Worm (Caenorhabditis elegans) whole organism, L4 larva: ENCODE data around the gene F58F12.2.

Experiments
- D1046.2 ChIP-seq: fragments of 200-800 bp; sonication (Bioruptor generic); IDR thresholded peaks from 2 replicates; pipeline ENCODE4 v1.3.6; 2022; ENCODE audit warnings: missing genetic modification characterization, missing compliant biosample characterization
- F10B5.3 ChIP-seq: sonication (generic microtip); optimal IDR thresholded peaks from 2 replicates; lab custom pipeline; 2016; ENCODE audit warnings: mild to moderate bottlenecking, missing genetic modification characterization, missing compliant biosample characterization
- F26F4.8 ChIP-seq: fragments of 200-800 bp; sonication (Bioruptor generic); conservative IDR thresholded peaks from 2 replicates; pipeline ENCODE4 v1.3.6; 2022; ENCODE audit warnings: missing genetic modification characterization, missing compliant biosample characterization
- F37D6.2 ChIP-seq: sonication (generic microtip); optimal IDR thresholded peaks from 2 replicates; lab custom pipeline; 2016; ENCODE audit warnings: mild to moderate bottlenecking, missing genetic modification characterization, missing compliant biosample characterization
- F49E8.2 ChIP-seq: sonication (generic microtip); optimal IDR thresholded peaks from 2 replicates; lab custom pipeline; 2016; ENCODE audit warnings: missing compliant biosample characterization, mild to moderate bottlenecking, missing genetic modification characterization, borderline replicate concordance
- Y105C5A.15 ChIP-seq: fragments of 200-800 bp; sonication (Bioruptor generic); IDR thresholded peaks from 2 replicates; pipeline ENCODE4 v1.3.6; 2022; ENCODE audit warnings: missing genetic modification characterization, missing compliant biosample characterization
- Y48G9A.11 ChIP-seq: fragments of 200-800 bp; sonication (Bioruptor generic); IDR thresholded peaks from 2 replicates; pipeline ENCODE4 v1.3.6; 2022; ENCODE audit warnings: missing genetic modification reagents, missing genetic modification characterization, missing compliant biosample characterization
- Y5F2A.4 ChIP-seq: fragments of 200-800 bp; sonication (Bioruptor generic); optimal IDR thresholded peaks from 2 replicates; lab custom pipeline; 2018; ENCODE audit warnings: mild to moderate bottlenecking, missing genetic modification characterization, missing compliant biosample characterization
- ZK337.2 ChIP-seq: fragments of 200-800 bp; sonication (Bioruptor generic); IDR thresholded peaks from 2 replicates; pipeline ENCODE4 v1.3.6; 2022; ENCODE audit warnings: missing genetic modification reagents, missing genetic modification characterization, missing compliant biosample characterization
- attf-4 ChIP-seq: sonication (generic microtip); optimal IDR thresholded peaks from 3 replicates; lab custom pipeline; 2017; ENCODE audit warnings: missing biosample characterization, missing genetic modification characterization
- ceh-20 ChIP-seq: fragments of 200-800 bp; sonication (Bioruptor generic); IDR thresholded peaks from 2 replicates; pipeline ENCODE4 v1.3.6; 2022; ENCODE audit warnings: missing genetic modification reagents, missing genetic modification characterization, missing compliant biosample characterization
- ceh-44 ChIP-seq: fragments of 200-800 bp; sonication (Bioruptor generic); IDR thresholded peaks from 2 replicates; pipeline ENCODE4 v1.3.6; 2022; ENCODE audit warnings: missing genetic modification reagents, missing genetic modification characterization, missing compliant biosample characterization
- ceh-82 ChIP-seq: sonication (generic microtip); optimal IDR thresholded peaks from 2 replicates; lab custom pipeline; 2017; ENCODE audit warnings: missing biosample characterization, missing genetic modification characterization
- cey-2 ChIP-seq: sonication (generic microtip); optimal IDR thresholded peaks from 3 replicates; lab custom pipeline; 2017; ENCODE audit warnings: missing genetic modification characterization, mild to moderate bottlenecking, missing compliant biosample characterization, antibody characterized with exemption, borderline replicate concordance; ENCODE audit not compliant: insufficient read depth
- daf-16 ChIP-seq, 3 experiments: sonication (generic microtip); optimal IDR thresholded peaks; 2 replicates each; lab custom pipeline; 2016 to 2017; ENCODE audit warnings: missing genetic modification characterization in 3 of 3, missing genetic modification reagents in 3 of 3, mild to moderate bottlenecking in 2 of 3, missing compliant biosample characterization in 2 of 3, missing biosample characterization in 1 of 3, moderate library complexity in 1 of 3
- daf-19 ChIP-seq: fragments of 200-800 bp; sonication (Bioruptor generic); conservative IDR thresholded peaks from 2 replicates; pipeline ENCODE4 v1.3.6; 2022; ENCODE audit warnings: missing genetic modification characterization, missing compliant biosample characterization
- daf-8 ChIP-seq: fragments of 200-800 bp; sonication (Bioruptor generic); IDR thresholded peaks from 2 replicates; pipeline ENCODE4 v1.3.6; 2022; ENCODE audit warnings: missing genetic modification characterization, missing compliant biosample characterization
- dmd-8 ChIP-seq: fragments of 200-800 bp; sonication (Bioruptor generic); IDR thresholded peaks from 2 replicates; pipeline ENCODE4 v1.3.6; 2022; ENCODE audit warnings: missing genetic modification characterization, missing compliant biosample characterization
- dpl-1 ChIP-seq: fragments of 150-350 bp; optimal IDR thresholded peaks from 2 replicates; lab custom pipeline; 2014; ENCODE audit warnings: missing biosample characterization, missing genetic modification reagents, missing genetic modification characterization
- dve-1 ChIP-seq: sonication (generic microtip); optimal IDR thresholded peaks from 2 replicates; lab custom pipeline; 2017; ENCODE audit warnings: antibody characterized with exemption, mild to moderate bottlenecking, missing genetic modification characterization, missing compliant biosample characterization; ENCODE audit not compliant: insufficient read depth
- egl-43 ChIP-seq: fragments of 200-800 bp; sonication (Bioruptor generic); IDR thresholded peaks from 2 replicates; pipeline ENCODE4 v1.3.6; 2022; ENCODE audit warnings: missing genetic modification reagents, missing genetic modification characterization, missing compliant biosample characterization
- hif-1 ChIP-seq, 2 experiments: sonication (generic microtip); optimal IDR thresholded peaks; 2 replicates each; lab custom pipeline; 2016 to 2017; ENCODE audit warnings: missing compliant biosample characterization in 2 of 2, missing genetic modification characterization in 2 of 2, missing genetic modification reagents in 2 of 2, missing genotype in 2 of 2, mild to moderate bottlenecking in 1 of 2
- hlh-30 ChIP-seq: sonication (generic microtip); optimal IDR thresholded peaks from 2 replicates; lab custom pipeline; 2017; ENCODE audit warnings: antibody characterized with exemption, mild to moderate bottlenecking, missing genetic modification characterization, missing compliant biosample characterization; ENCODE audit not compliant: insufficient read depth
- jun-1 ChIP-seq: fragments of 150-350 bp; optimal IDR thresholded peaks from 2 replicates; lab custom pipeline; 2014; ENCODE audit warnings: missing biosample characterization, missing genetic modification reagents, missing genetic modification characterization
- lin-1 ChIP-seq: fragments of 200-800 bp; sonication (Bioruptor generic); IDR thresholded peaks from 2 replicates; pipeline ENCODE4 v1.3.6; 2022; ENCODE audit warnings: missing genetic modification reagents, missing genetic modification characterization, missing compliant biosample characterization
- lin-13 ChIP-seq: fragments of 150-350 bp; optimal IDR thresholded peaks from 2 replicates; lab custom pipeline; 2014; ENCODE audit warnings: missing biosample characterization, missing genetic modification reagents, missing genetic modification characterization
- mdl-1 ChIP-seq, 2 experiments: fragments of 150-350 bp in 1 of 2; sonication (generic microtip) in 1 of 2; optimal IDR thresholded peaks; 2 replicates each; lab custom pipeline; 2014 to 2017; ENCODE audit warnings: missing biosample characterization in 2 of 2, missing genetic modification characterization in 2 of 2
- mep-1 ChIP-seq: fragments of 150-350 bp; sonication (generic microtip); optimal IDR thresholded peaks from 3 replicates; lab custom pipeline; 2014; ENCODE audit warnings: missing biosample characterization, missing genetic modification characterization
- mxl-3 ChIP-seq: fragments of 200-800 bp; sonication (Bioruptor generic); optimal IDR thresholded peaks from 2 replicates; lab custom pipeline; 2018; ENCODE audit warnings: mild to moderate bottlenecking, missing genetic modification characterization, missing compliant biosample characterization
- nhr-10 ChIP-seq: fragments of 150-350 bp; optimal IDR thresholded peaks from 2 replicates; lab custom pipeline; 2014; ENCODE audit warnings: missing biosample characterization, missing genetic modification characterization
- nhr-11 ChIP-seq: fragments of 150-350 bp; optimal IDR thresholded peaks from 2 replicates; lab custom pipeline; 2014; ENCODE audit warnings: missing biosample characterization, missing genetic modification characterization
- nhr-111 ChIP-seq: fragments of 200-800 bp; sonication (Bioruptor generic); optimal IDR thresholded peaks from 2 replicates; lab custom pipeline; 2018; ENCODE audit warnings: mild to moderate bottlenecking, missing genetic modification characterization, missing compliant biosample characterization
- nhr-237 ChIP-seq: sonication (generic microtip); optimal IDR thresholded peaks from 2 replicates; lab custom pipeline; 2017; ENCODE audit warnings: missing biosample characterization, missing genetic modification characterization
- nhr-25 ChIP-seq: sonication (generic microtip); optimal IDR thresholded peaks from 2 replicates; lab custom pipeline; 2017; ENCODE audit warnings: missing genetic modification characterization, mild to moderate bottlenecking, missing compliant biosample characterization, antibody characterized with exemption, moderate library complexity, borderline replicate concordance; ENCODE audit not compliant: insufficient read depth
- nhr-28 ChIP-seq: fragments of 150-350 bp; optimal IDR thresholded peaks from 2 replicates; lab custom pipeline; 2014; ENCODE audit warnings: missing biosample characterization, missing genetic modification characterization
- nhr-42 ChIP-seq: fragments of 200-800 bp; sonication (Bioruptor generic); IDR thresholded peaks from 2 replicates; pipeline ENCODE4 v1.3.6; 2022; ENCODE audit warnings: missing genetic modification characterization, missing compliant biosample characterization
- nhr-6 ChIP-seq: fragments of 150-350 bp; optimal IDR thresholded peaks from 2 replicates; lab custom pipeline; 2014; ENCODE audit warnings: missing biosample characterization, missing genetic modification characterization
- pha-4 ChIP-seq, 2 experiments: fragments of 150-350 bp in 1 of 2; fragments of 200-800 bp in 1 of 2; sonication (Bioruptor generic) in 1 of 2; IDR thresholded peaks in 1 of 2; optimal IDR thresholded peaks in 1 of 2; 2 replicates each; pipeline versions ENCODE4 v1.3.6 to Lab custom; 2014 to 2022; ENCODE audit warnings: missing genetic modification characterization in 2 of 2, missing genetic modification reagents in 2 of 2, missing biosample characterization in 1 of 2, missing compliant biosample characterization in 1 of 2
- php-3 ChIP-seq: fragments of 200-800 bp; sonication (Bioruptor generic); IDR thresholded peaks from 2 replicates; pipeline ENCODE4 v1.3.6; 2022; ENCODE audit warnings: missing genetic modification reagents, missing genetic modification characterization, missing compliant biosample characterization
- pqm-1 ChIP-seq: sonication (generic microtip); optimal IDR thresholded peaks from 2 replicates; lab custom pipeline; 2017; ENCODE audit warnings: missing biosample characterization, missing genetic modification characterization
- sdz-12 ChIP-seq: fragments of 200-800 bp; sonication (Bioruptor generic); optimal IDR thresholded peaks from 2 replicates; lab custom pipeline; 2018; ENCODE audit warnings: mild to moderate bottlenecking, missing genetic modification characterization, missing compliant biosample characterization
- set-16 ChIP-seq: fragments of 200-800 bp; sonication (Bioruptor generic); IDR thresholded peaks from 2 replicates; pipeline ENCODE4 v1.3.6; 2022; ENCODE audit warnings: missing genetic modification reagents, missing genetic modification characterization, missing compliant biosample characterization
- snpc-1.2 ChIP-seq: fragments of 200-800 bp; sonication (Bioruptor generic); IDR thresholded peaks from 2 replicates; pipeline ENCODE4 v1.3.6; 2022; ENCODE audit warnings: missing genetic modification reagents, missing genetic modification characterization, missing compliant biosample characterization
- snpc-4 ChIP-seq: fragments of 150-350 bp; optimal IDR thresholded peaks from 2 replicates; lab custom pipeline; 2014; ENCODE audit warnings: missing biosample characterization, missing genetic modification characterization
- spr-1 ChIP-seq: sonication (generic microtip); optimal IDR thresholded peaks from 2 replicates; lab custom pipeline; 2016; ENCODE audit warnings: mild to moderate bottlenecking, missing genetic modification characterization, missing compliant biosample characterization
- zfp-3 ChIP-seq: fragments of 200-800 bp; sonication (Bioruptor generic); conservative IDR thresholded peaks from 2 replicates; pipeline ENCODE4 v1.3.6; 2022; ENCODE audit warnings: missing genetic modification reagents, missing genetic modification characterization, missing compliant biosample characterization
- zip-2 ChIP-seq: fragments of 150-350 bp; optimal IDR thresholded peaks from 2 replicates; lab custom pipeline; 2014; ENCODE audit warnings: missing biosample characterization, missing genetic modification characterization
- ztf-11 ChIP-seq: fragments of 150-350 bp; optimal IDR thresholded peaks from 2 replicates; lab custom pipeline; 2014; ENCODE audit warnings: missing biosample characterization, missing genetic modification characterization
- ztf-7 ChIP-seq: fragments of 150-350 bp; optimal IDR thresholded peaks from 2 replicates; lab custom pipeline; 2014; ENCODE audit warnings: missing biosample characterization, missing genetic modification characterization

The F58F12.2 gene

DNA sequence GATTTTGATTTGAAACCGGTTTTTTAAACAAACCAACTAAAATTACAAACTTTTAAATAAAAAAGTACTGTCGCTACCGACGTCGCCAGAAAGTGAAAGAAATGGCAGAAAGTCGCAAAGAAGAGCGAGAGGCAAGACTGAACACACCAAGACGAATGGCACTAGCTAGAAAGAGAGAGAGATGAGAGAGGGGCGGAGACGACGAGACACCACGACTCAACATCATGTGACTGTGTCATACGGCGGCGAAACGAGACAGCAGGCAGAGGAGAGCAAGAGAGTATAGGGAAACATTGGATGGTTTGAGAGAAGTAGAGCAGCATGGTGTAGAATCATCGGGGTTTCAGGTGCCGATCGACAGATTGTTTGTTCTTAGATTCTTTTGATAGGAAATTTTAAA is 39.5 kb downstream of the F58F12.2 start (continued):
- TF ChIP-seq zip-2 (tag; lab: Kevin White, UChicago) (peak; percentile 26), attf-4 (peak; percentile 32), snpc-4 (tag; lab: Kevin White, UChicago) (peak; percentile 36), F49E8.2 (no peak), mxl-3 (peak; percentile 97), ceh-44 (no peak), D1046.2 (GFP tag; lab: Robert Waterston, UW) (no peak), Y105C5A.15 (GFP tag; lab: Robert Waterston, UW) (no peak), nhr-11 (tag; lab: Kevin White, UChicago) (peak; percentile 90), jun-1 (peak; percentile 64), nhr-237 (tag; lab: Kevin White, UChicago) (no peak), spr-1 (tag; lab: Kevin White, UChicago) (peak; percentile 58), nhr-111 (GFP tag; lab: Kevin White, UChicago) (no peak), zfp-3 (GFP tag; lab: Robert Waterston, UW) (0 out of 2 replicates have a peak, but pooled peaks have one; percentile 33), dve-1 (tag; lab: Kevin White, UChicago) (peak; percentile 97), nhr-25 (tag; lab: Kevin White, UChicago) (peak; percentile 74), F10B5.3 (tag; lab: Kevin White, UChicago) (no peak), nhr-42 (GFP tag; lab: Robert Waterston, UW) (no peak), pha-4 (GFP tag; IDR thresholded peaks at IDR 0.05; lab: Robert Waterston, UW) (peak; percentile 70; the same call in 1 of the 2 replicates), pha-4 (tag; optimal IDR thresholded peaks at IDR 0.05; lab: Kevin White, UChicago) (peak; percentile 88), mdl-1 (tag; optimal IDR thresholded peaks at IDR 0.05; lab: Kevin White, UChicago) (peak; percentile 71 to 92), dpl-1 (GFP tag; lab: Kevin White, UChicago) (peak; percentile 68), hif-1 (tag; optimal IDR thresholded peaks at IDR 0.05; lab: Kevin White, UChicago) (peak in 1 of 2 experiments; percentile 74), Y48G9A.11 (no peak), lin-1 (GFP tag; lab: Robert Waterston, UW) (peak; percentile 65; the same call in 1 of the 2 replicates), php-3 (GFP tag; lab: Robert Waterston, UW) (0 out of 2 replicates have a peak, but pooled peaks have one; percentile 30), pqm-1 (tag; lab: Kevin White, UChicago) (peak; percentile 8), daf-8 (no peak), cey-2 (tag; lab: Kevin White, UChicago) (peak; percentile 45), nhr-6 (tag; lab: Kevin White, UChicago) (peak; percentile 65), Y5F2A.4 (no peak), sdz-12 (GFP tag; lab: Kevin White, UChicago) (no peak), F26F4.8 (GFP tag; lab: Robert Waterston, UW) (no peak), nhr-10 (tag; lab: Kevin White, UChicago) (peak; percentile 84), hlh-30 (tag; lab: Kevin White, UChicago) (peak; percentile 100), ztf-11 (tag; lab: Kevin White, UChicago) (no peak), set-16 (GFP tag; lab: Robert Waterston, UW) (peak; percentile 77), daf-19 (no peak), F37D6.2 (tag; lab: Kevin White, UChicago) (peak; percentile 54), nhr-28 (tag; lab: Kevin White, UChicago) (peak; percentile 85), egl-43 (peak; percentile 78), dmd-8 (GFP tag; lab: Robert Waterston, UW) (no peak), snpc-1.2 (no peak), daf-16 (GFP tag; optimal IDR thresholded peaks at IDR 0.05; lab: Kevin White, UChicago) (peak; percentile 39 to 42), daf-16 (tag; optimal IDR thresholded peaks at IDR 0.05; lab: Kevin White, UChicago) (peak; percentile 88), ZK337.2 (GFP tag; lab: Robert Waterston, UW) (no peak), mep-1 (tag; lab: Kevin White, UChicago) (peak; percentile 89), ceh-20 (peak; percentile 83), ztf-7 (tag; lab: Kevin White, UChicago) (peak; percentile 77), ceh-82 (tag; lab: Kevin White, UChicago) (no peak), lin-13 (GFP tag; lab: Kevin White, UChicago) (peak; percentile 85)
